Fruit fly (Drosophila melanogaster) whole organism, embryonic: Measurements from ENCODE around the gene CG32590.
A peak's percentile ranks its signal among the peaks of the same experiment; 100 is the strongest.

Source experiments
- Adf1 ChIP-seq: fragments of 200-800 bp; sonication (Bioruptor generic); IDR thresholded peaks from 2 replicates; pipeline ENCODE4 v1.3.6; 2022; ENCODE audit warnings: missing biosample characterization, missing genetic modification characterization
- Bgb ChIP-seq: fragments of 200-800 bp; sonication (Bioruptor generic); IDR thresholded peaks from 2 replicates; pipeline ENCODE4 v1.3.6; 2022; ENCODE audit warnings: missing biosample characterization, missing genetic modification characterization; ENCODE audit not compliant: partially characterized antibody
- CG10209 ChIP-seq: fragments of 200-800 bp; sonication (Bioruptor generic); optimal IDR thresholded peaks from 3 replicates; lab custom pipeline; 2017; ENCODE audit warnings: missing biosample characterization, mild to moderate bottlenecking, missing genetic modification characterization, missing genetic modification reagents
- CG11695 ChIP-seq: fragments of 200-800 bp; sonication (Bioruptor generic); IDR thresholded peaks from 3 replicates; pipeline ENCODE4 v1.3.6; 2022; ENCODE audit warnings: missing biosample characterization, missing genetic modification characterization
- CG12071 ChIP-seq: fragments of 200-800 bp; sonication (Bioruptor generic); optimal IDR thresholded peaks from 3 replicates; lab custom pipeline; 2018; ENCODE audit warnings: missing biosample characterization, mild to moderate bottlenecking, missing genetic modification characterization
- CG12104 ChIP-seq: fragments of 200-800 bp; sonication (Bioruptor generic); optimal IDR thresholded peaks from 3 replicates; lab custom pipeline; 2016; ENCODE audit warnings: missing biosample characterization, missing genetic modification characterization
- CG13424 ChIP-seq: fragments of 200-800 bp; sonication (Bioruptor generic); optimal IDR thresholded peaks from 2 replicates; lab custom pipeline; 2019; ENCODE audit warnings: missing biosample characterization, mild to moderate bottlenecking, missing genetic modification characterization, moderate library complexity
- CG13775 ChIP-seq: fragments of 200-800 bp; sonication (Bioruptor generic); optimal IDR thresholded peaks from 3 replicates; lab custom pipeline; 2017; ENCODE audit warnings: missing biosample characterization, mild to moderate bottlenecking, missing genetic modification characterization
- CG14441 ChIP-seq: fragments of 200-800 bp; sonication (Bioruptor generic); IDR thresholded peaks from 2 replicates; pipeline ENCODE4 v1.3.6; 2022; ENCODE audit warnings: missing biosample characterization, missing genetic modification characterization
- CG15514 ChIP-seq: fragments of 200-800 bp; sonication (Bioruptor generic); optimal IDR thresholded peaks from 3 replicates; lab custom pipeline; 2017; ENCODE audit warnings: missing biosample characterization, missing genetic modification characterization, mild to moderate bottlenecking, moderate library complexity, missing genetic modification reagents
- CG17361 ChIP-seq: fragments of 200-800 bp; sonication (Bioruptor generic); IDR thresholded peaks from 3 replicates; pipeline ENCODE4 v1.3.6; 2022; ENCODE audit warnings: missing biosample characterization, missing genetic modification characterization
- CG17802 ChIP-seq: fragments of 200-800 bp; sonication (Bioruptor generic); optimal IDR thresholded peaks from 2 replicates; lab custom pipeline; 2018; ENCODE audit warnings: missing biosample characterization, mild to moderate bottlenecking, missing genetic modification characterization, moderate library complexity
- CG18476 ChIP-seq: fragments of 200-800 bp; sonication (Bioruptor generic); optimal IDR thresholded peaks from 2 replicates; lab custom pipeline; 2016; ENCODE audit warnings: missing biosample characterization, mild to moderate bottlenecking, missing genetic modification characterization
- CG18619 ChIP-seq: fragments of 200-800 bp; sonication (Bioruptor generic); optimal IDR thresholded peaks from 3 replicates; lab custom pipeline; 2017; ENCODE audit warnings: missing biosample characterization, mild to moderate bottlenecking, missing genetic modification characterization
- CG2120 ChIP-seq: fragments of 200-800 bp; sonication (Bioruptor generic); optimal IDR thresholded peaks from 3 replicates; lab custom pipeline; 2016; ENCODE audit warnings: missing biosample characterization, missing genetic modification characterization
- CG34422 ChIP-seq: fragments of 200-800 bp; sonication (Bioruptor generic); IDR thresholded peaks from 3 replicates; pipeline ENCODE4 v1.3.6; 2022; ENCODE audit warnings: missing biosample characterization, missing genetic modification characterization
- CG6254 ChIP-seq: fragments of 200-800 bp; sonication (Bioruptor generic); optimal IDR thresholded peaks from 3 replicates; lab custom pipeline; 2017; ENCODE audit warnings: mild to moderate bottlenecking, missing biosample characterization, missing genetic modification reagents, missing genetic modification characterization
- CG6272 ChIP-seq: fragments of 200-800 bp; sonication (Bioruptor generic); IDR thresholded peaks from 2 replicates; pipeline ENCODE4 v1.3.6; 2022; ENCODE audit warnings: missing biosample characterization, missing genetic modification characterization
- CG7556 ChIP-seq: fragments of 200-800 bp; sonication (Bioruptor generic); optimal IDR thresholded peaks from 2 replicates; lab custom pipeline; 2017; ENCODE audit warnings: missing biosample characterization, mild to moderate bottlenecking, missing genetic modification characterization
- CG7987 ChIP-seq: fragments of 200-800 bp; sonication (Bioruptor generic); optimal IDR thresholded peaks from 2 replicates; lab custom pipeline; 2018; ENCODE audit warnings: missing biosample characterization, mild to moderate bottlenecking, missing genetic modification characterization, moderate library complexity
- CG8388 ChIP-seq: fragments of 200-800 bp; sonication (Bioruptor generic); optimal IDR thresholded peaks from 2 replicates; lab custom pipeline; 2019; ENCODE audit warnings: missing biosample characterization, mild to moderate bottlenecking, missing genetic modification characterization, moderate library complexity
- Dek ChIP-seq: fragments of 200-800 bp; sonication (Bioruptor generic); optimal IDR thresholded peaks from 3 replicates; lab custom pipeline; 2019; ENCODE audit warnings: missing biosample characterization, mild to moderate bottlenecking, missing genetic modification characterization, moderate library complexity
- GATAe ChIP-seq: fragments of 200-800 bp; sonication (Bioruptor generic); conservative IDR thresholded peaks from 2 replicates; pipeline ENCODE4 v1.3.6; 2022; ENCODE audit warnings: missing biosample characterization, missing genetic modification characterization
- H2.0 ChIP-seq: fragments of 200-800 bp; sonication (Bioruptor generic); IDR thresholded peaks from 2 replicates; pipeline ENCODE4 v1.3.6; 2022; ENCODE audit warnings: missing biosample characterization, missing genetic modification characterization
- HLH3B ChIP-seq: fragments of 200-800 bp; sonication (Bioruptor generic); IDR thresholded peaks from 2 replicates; pipeline ENCODE4 v1.3.6; 2022; ENCODE audit warnings: missing biosample characterization, missing genetic modification characterization
- Meics ChIP-seq: fragments of 200-800 bp; sonication (Bioruptor generic); optimal IDR thresholded peaks from 2 replicates; lab custom pipeline; 2017; ENCODE audit warnings: missing biosample characterization, mild to moderate bottlenecking, missing genetic modification characterization
- Nf-YA ChIP-seq: fragments of 200-800 bp; sonication (Bioruptor generic); IDR thresholded peaks from 2 replicates; pipeline ENCODE4 v1.3.6; 2022; ENCODE audit warnings: missing biosample characterization, missing genetic modification characterization
- Oaz ChIP-seq: fragments of 200-800 bp; sonication (Bioruptor generic); IDR thresholded peaks from 2 replicates; pipeline ENCODE4 v1.3.6; 2022; ENCODE audit warnings: missing biosample characterization, missing genetic modification characterization
- Poxn ChIP-seq: fragments of 200-800 bp; sonication (Bioruptor generic); IDR thresholded peaks from 2 replicates; pipeline ENCODE4 v1.3.6; 2022; ENCODE audit warnings: missing biosample characterization, missing genetic modification characterization
- Ravus ChIP-seq: fragments of 200-800 bp; sonication (Bioruptor generic); IDR thresholded peaks from 2 replicates; pipeline ENCODE4 v1.3.6; 2022; ENCODE audit warnings: missing biosample characterization, missing genetic modification characterization
- Side ChIP-seq: fragments of 200-800 bp; sonication (Bioruptor generic); optimal IDR thresholded peaks from 2 replicates; lab custom pipeline; 2016; ENCODE audit warnings: missing biosample characterization, missing genetic modification characterization
- Spps ChIP-seq: fragments of 200-800 bp; sonication (Bioruptor generic); optimal IDR thresholded peaks from 2 replicates; lab custom pipeline; 2018; ENCODE audit warnings: missing biosample characterization, mild to moderate bottlenecking, missing genetic modification characterization
- Tbp ChIP-seq: fragments of >200 bp; optimal IDR thresholded peaks from 2 replicates; lab custom pipeline; 2018; ENCODE audit warnings: missing biosample characterization, missing genetic modification characterization
- ash1 ChIP-seq: fragments of 200-800 bp; sonication (Bioruptor generic); optimal IDR thresholded peaks from 2 replicates; lab custom pipeline; 2018; ENCODE audit warnings: missing biosample characterization, mild to moderate bottlenecking, missing genetic modification characterization
- dimm ChIP-seq: fragments of 200-800 bp; sonication (Bioruptor generic); IDR thresholded peaks from 2 replicates; pipeline ENCODE4 v1.3.6; 2022; ENCODE audit warnings: missing biosample characterization, missing genetic modification characterization
- dm ChIP-seq: fragments of 200-800 bp; sonication (Bioruptor generic); optimal IDR thresholded peaks from 3 replicates; lab custom pipeline; 2016; ENCODE audit warnings: missing biosample characterization, missing genetic modification characterization
- dysf ChIP-seq: fragments of 200-800 bp; sonication (Bioruptor generic); IDR thresholded peaks from 3 replicates; pipeline ENCODE4 v1.3.6; 2022; ENCODE audit warnings: missing biosample characterization, missing genetic modification characterization
- fd3F ChIP-seq: fragments of 200-800 bp; sonication (Bioruptor generic); optimal IDR thresholded peaks from 2 replicates; lab custom pipeline; 2018; ENCODE audit warnings: missing biosample characterization, mild to moderate bottlenecking, missing genetic modification characterization, moderate library complexity
- fu2 ChIP-seq: fragments of 200-800 bp; sonication (Bioruptor generic); optimal IDR thresholded peaks from 2 replicates; lab custom pipeline; 2016; ENCODE audit warnings: missing biosample characterization, missing genetic modification characterization
- inv ChIP-seq: fragments of 200-800 bp; sonication (Bioruptor generic); IDR thresholded peaks from 2 replicates; pipeline ENCODE4 v1.3.6; 2022; ENCODE audit warnings: missing biosample characterization, missing genetic modification characterization; ENCODE audit not compliant: partially characterized antibody
- jing ChIP-seq: fragments of 200-800 bp; sonication (Bioruptor generic); optimal IDR thresholded peaks from 2 replicates; lab custom pipeline; 2018; ENCODE audit warnings: missing biosample characterization, mild to moderate bottlenecking, missing genetic modification characterization
- lov ChIP-seq, 2 experiments: fragments of 200-800 bp in 1 of 2; fragments of >200 bp in 1 of 2; sonication (Bioruptor generic) in 1 of 2; IDR thresholded peaks in 1 of 2; optimal IDR thresholded peaks in 1 of 2; 2 replicates in 1 of 2; 3 replicates in 1 of 2; pipeline versions ENCODE4 v1.3.6 to Lab custom; 2017 to 2022; ENCODE audit warnings: missing biosample characterization in 1 of 2, missing genetic modification characterization in 1 of 2
- nom ChIP-seq: fragments of 200-800 bp; sonication (Bioruptor generic); optimal IDR thresholded peaks from 2 replicates; lab custom pipeline; 2017; ENCODE audit warnings: missing biosample characterization, missing genetic modification characterization, mild to moderate bottlenecking, moderate library complexity, missing genetic modification reagents
- pan ChIP-seq, 4 experiments: fragments of >200 bp in 3 of 4; fragments of 200-800 bp in 1 of 4; sonication (Bioruptor generic) in 1 of 4; optimal IDR thresholded peaks in 3 of 4; IDR thresholded peaks in 1 of 4; 2 replicates each; pipeline versions ENCODE4 v1.3.6 to Lab custom; 2017 to 2022; ENCODE audit warnings: missing biosample characterization in 2 of 4, missing genetic modification characterization in 2 of 4, mixed read lengths in 1 of 4
- pfk ChIP-seq: fragments of 200-800 bp; sonication (Bioruptor generic); optimal IDR thresholded peaks from 2 replicates; lab custom pipeline; 2018; ENCODE audit warnings: missing biosample characterization, mild to moderate bottlenecking, missing genetic modification characterization, moderate library complexity
- run ChIP-seq: fragments of 200-800 bp; sonication (Bioruptor generic); optimal IDR thresholded peaks from 3 replicates; lab custom pipeline; 2018; ENCODE audit warnings: missing biosample characterization, mild to moderate bottlenecking, missing genetic modification characterization
- salm ChIP-seq: fragments of 200-800 bp; sonication (Bioruptor generic); optimal IDR thresholded peaks from 2 replicates; lab custom pipeline; 2018; ENCODE audit warnings: missing biosample characterization, mild to moderate bottlenecking, missing genetic modification characterization
- z ChIP-seq: fragments of 200-800 bp; sonication (Bioruptor generic); IDR thresholded peaks from 3 replicates; pipeline ENCODE4 v1.3.6; 2022; ENCODE audit warnings: missing biosample characterization, missing genetic modification characterization
- zen ChIP-seq: fragments of 200-800 bp; sonication (Bioruptor generic); optimal IDR thresholded peaks from 3 replicates; lab custom pipeline; 2018; ENCODE audit warnings: missing biosample characterization, mild to moderate bottlenecking, missing genetic modification characterization, moderate library complexity
- zfh2 ChIP-seq: fragments of 200-800 bp; sonication (Bioruptor generic); optimal IDR thresholded peaks from 2 replicates; lab custom pipeline; 2016; ENCODE audit warnings: missing biosample characterization, missing genetic modification characterization

The CG32590 gene

DNA sequence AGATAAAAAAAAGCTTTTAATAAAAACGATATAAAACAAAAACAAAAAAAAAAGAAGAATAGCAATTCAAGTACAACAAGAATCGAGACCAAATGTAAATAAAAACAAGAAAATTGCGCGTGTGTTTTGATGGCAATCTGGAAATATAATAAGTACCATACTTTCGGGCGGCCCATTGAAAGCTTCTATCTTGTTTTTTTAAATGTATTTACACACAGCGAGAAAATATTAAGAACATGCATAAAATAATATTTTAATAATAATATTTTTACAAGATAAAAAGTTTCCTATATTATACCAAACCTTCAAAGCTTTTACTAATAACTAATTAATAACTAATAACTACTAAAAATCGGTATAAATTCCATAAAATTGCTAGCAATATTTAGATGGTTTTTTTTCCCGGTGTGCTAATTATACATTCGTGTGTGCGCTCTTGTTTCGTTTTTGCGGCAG lies 1.5 kb upstream of the CG32590 start (continued):
- TF ChIP-seq Nf-YA (GFP tag; lab: Robert Waterston, UW) = no peak
- no peak for TF ChIP-seq fu2 (GFP tag; lab: Kevin White, UChicago)
- no peak for TF ChIP-seq CG14441 (GFP tag; lab: Robert Waterston, UW)
- TF ChIP-seq run = no peak
- TF ChIP-seq zen (tag; lab: Kevin White, UChicago) = no peak
- 0 out of 2 replicates have a peak, but pooled peaks have one; percentile 23 for TF ChIP-seq HLH3B (GFP tag; lab: Robert Waterston, UW)
- peak; percentile 56; the same call in 2 of the 3 replicates for TF ChIP-seq dysf (GFP tag; lab: Robert Waterston, UW)
- no peak for TF ChIP-seq Adf1
- no peak for TF ChIP-seq CG7987
- TF ChIP-seq dm (GFP tag; lab: Kevin White, UChicago) = no peak
- TF ChIP-seq ash1 (GFP tag; lab: Kevin White, UChicago) = no peak
- no peak for TF ChIP-seq pfk (GFP tag; lab: Kevin White, UChicago)
- TF ChIP-seq fd3F (GFP tag; lab: Kevin White, UChicago) = no peak
- no peak for TF ChIP-seq salm (tag; lab: Kevin White, UChicago)
- no peak for TF ChIP-seq inv (GFP tag; lab: Robert Waterston, UW)
- peak; percentile 70; the same call in 2 of the 3 replicates for TF ChIP-seq CG11695 (GFP tag; lab: Robert Waterston, UW)
- TF ChIP-seq CG15514 (GFP tag; lab: Kevin White, UChicago) = no peak
- no peak for TF ChIP-seq zfh2 (GFP tag; lab: Kevin White, UChicago)
- TF ChIP-seq Poxn = no peak
- TF ChIP-seq Meics (GFP tag; lab: Kevin White, UChicago) = peak; percentile 62
- TF ChIP-seq CG13424 (tag; lab: Kevin White, UChicago) = peak; percentile 46
- peak; percentile 43 for TF ChIP-seq CG8388 (GFP tag; lab: Kevin White, UChicago)
- TF ChIP-seq CG18619 (GFP tag; lab: Kevin White, UChicago) = peak; percentile 22
- TF ChIP-seq CG12104 (GFP tag; lab: Kevin White, UChicago) = no peak
- no peak for TF ChIP-seq Tbp (GFP tag; lab: Kevin White, UChicago)
- peak; percentile 0 for TF ChIP-seq CG2120
- TF ChIP-seq z (GFP tag; lab: Robert Waterston, UW) = no peak
- TF ChIP-seq pan (optimal IDR thresholded peaks at IDR 0.05; lab: Kevin White, UChicago) = no peak
- TF ChIP-seq pan (GFP tag; optimal IDR thresholded peaks at IDR 0.05 in 1 of 2, IDR thresholded peaks at IDR 0.05 in 1 of 2) = peak in 1 of 2 experiments; percentile 58
- no peak for TF ChIP-seq CG18476 (GFP tag; lab: Kevin White, UChicago)
- no peak for TF ChIP-seq CG17802 (tag; lab: Kevin White, UChicago)
- no peak for TF ChIP-seq Bgb (GFP tag; lab: Robert Waterston, UW)
- no peak for TF ChIP-seq CG6254
- TF ChIP-seq Ravus (GFP tag; lab: Robert Waterston, UW) = no peak
- TF ChIP-seq Side (GFP tag; lab: Kevin White, UChicago) = no peak
- TF ChIP-seq CG10209 = peak; percentile 46
- TF ChIP-seq H2.0 = no peak
- no peak for TF ChIP-seq CG12071
- no peak for TF ChIP-seq Spps (tag; lab: Kevin White, UChicago)
- TF ChIP-seq CG7556 (GFP tag; lab: Kevin White, UChicago) = peak; percentile 56
- 0 out of 3 replicates have a peak, but pooled peaks have one; percentile 43 for TF ChIP-seq CG17361 (GFP tag; lab: Robert Waterston, UW)
- TF ChIP-seq CG6272 (GFP tag; lab: Robert Waterston, UW) = no peak
- no peak for TF ChIP-seq Dek (tag; lab: Kevin White, UChicago)
- TF ChIP-seq nom = peak; percentile 81
- TF ChIP-seq GATAe (GFP tag; lab: Robert Waterston, UW) = no peak
- 0 out of 2 replicates have a peak, but pooled peaks have one; percentile 18 for TF ChIP-seq dimm (GFP tag; lab: Robert Waterston, UW)
- TF ChIP-seq Oaz (GFP tag; lab: Robert Waterston, UW) = no peak
- TF ChIP-seq CG34422 (GFP tag; lab: Robert Waterston, UW) = no peak
- TF ChIP-seq lov (optimal IDR thresholded peaks at IDR 0.05; lab: Kevin White, UChicago) = no peak
- no peak for TF ChIP-seq lov (GFP tag; IDR thresholded peaks at IDR 0.05; lab: Robert Waterston, UW)
- TF ChIP-seq jing (GFP tag; lab: Kevin White, UChicago) = no peak
- peak; percentile 42 for TF ChIP-seq CG13775 (GFP tag; lab: Kevin White, UChicago)
